Worm (Caenorhabditis elegans) whole organism, young adult: ENCODE results near the gene sbsp-1.

Source experiments
- B0019.2 ChIP-seq: fragments of 200-800 bp; sonication (Bioruptor generic); conservative IDR thresholded peaks from 2 replicates; pipeline ENCODE4 v1.3.6; 2022; ENCODE audit warnings: missing genetic modification reagents, missing genetic modification characterization, missing compliant biosample characterization
- B0336.3 ChIP-seq: fragments of 200-800 bp; sonication (Bioruptor generic); IDR thresholded peaks from 2 replicates; pipeline ENCODE4 v1.3.6; 2022; ENCODE audit warnings: missing genetic modification characterization, missing compliant biosample characterization
- F49E8.2 ChIP-seq: sonication (generic microtip); optimal IDR thresholded peaks from 3 replicates; lab custom pipeline; 2017; ENCODE audit warnings: missing genetic modification characterization, mild to moderate bottlenecking, missing compliant biosample characterization, antibody characterized with exemption, moderate library complexity; ENCODE audit not compliant: insufficient read depth
- F52B5.7 ChIP-seq: sonication (generic microtip); optimal IDR thresholded peaks from 2 replicates; lab custom pipeline; 2016; ENCODE audit warnings: mild to moderate bottlenecking, missing genetic modification characterization, missing compliant biosample characterization
- F57C9.4 ChIP-seq: sonication (generic microtip); optimal IDR thresholded peaks from 2 replicates; lab custom pipeline; 2017; ENCODE audit warnings: mild to moderate bottlenecking, missing genetic modification characterization, missing compliant biosample characterization
- K11D2.4 ChIP-seq: fragments of 200-800 bp; sonication (Bioruptor generic); IDR thresholded peaks from 2 replicates; pipeline ENCODE4 v1.3.6; 2022; ENCODE audit warnings: missing genetic modification reagents, missing genetic modification characterization, missing compliant biosample characterization
- T07F8.4 ChIP-seq: sonication (generic microtip); optimal IDR thresholded peaks from 2 replicates; lab custom pipeline; 2016; ENCODE audit warnings: mild to moderate bottlenecking, missing genetic modification characterization, moderate library complexity, missing compliant biosample characterization
- Y67H2A.10 ChIP-seq: fragments of 200-800 bp; sonication (Bioruptor generic); conservative IDR thresholded peaks from 2 replicates; pipeline ENCODE4 v1.3.6; 2022; ENCODE audit warnings: missing genetic modification reagents, missing genetic modification characterization, missing compliant biosample characterization
- Y95B8A.8 ChIP-seq: fragments of 200-800 bp; sonication (Bioruptor generic); IDR thresholded peaks from 2 replicates; pipeline ENCODE4 v1.3.6; 2022; ENCODE audit warnings: missing genetic modification reagents, missing genetic modification characterization, missing compliant biosample characterization
- aptf-2 ChIP-seq: fragments of 200-800 bp; sonication (Bioruptor generic); conservative IDR thresholded peaks from 2 replicates; pipeline ENCODE4 v1.3.6; 2022; ENCODE audit warnings: missing genetic modification reagents, missing genetic modification characterization, missing compliant biosample characterization
- athp-1 ChIP-seq: sonication (generic microtip); optimal IDR thresholded peaks from 2 replicates; lab custom pipeline; 2017; ENCODE audit warnings: mild to moderate bottlenecking, missing genetic modification characterization, missing compliant biosample characterization
- attf-3 ChIP-seq: fragments of 200-800 bp; sonication (Bioruptor generic); conservative IDR thresholded peaks from 2 replicates; pipeline ENCODE4 v1.3.6; 2022; ENCODE audit warnings: missing genetic modification reagents, missing genetic modification characterization, missing compliant biosample characterization
- attf-6 ChIP-seq: fragments of 200-800 bp; sonication (Bioruptor generic); IDR thresholded peaks from 2 replicates; pipeline ENCODE4 v1.3.6; 2022; ENCODE audit warnings: missing genetic modification reagents, missing genetic modification characterization, missing compliant biosample characterization
- cebp-1 ChIP-seq, 2 experiments: fragments of 200-800 bp in 1 of 2; sonication (Bioruptor generic) in 1 of 2; sonication (generic microtip) in 1 of 2; IDR thresholded peaks in 1 of 2; optimal IDR thresholded peaks in 1 of 2; 2 replicates each; pipeline versions ENCODE4 v1.3.6 to Lab custom; 2017 to 2022; ENCODE audit warnings: missing compliant biosample characterization in 2 of 2, missing genetic modification characterization in 2 of 2, mild to moderate bottlenecking in 1 of 2, missing genetic modification reagents in 1 of 2, moderate library complexity in 1 of 2
- cebp-2 ChIP-seq: fragments of 200-800 bp; sonication (Bioruptor generic); IDR thresholded peaks from 2 replicates; pipeline ENCODE4 v1.3.6; 2022; ENCODE audit warnings: missing genetic modification characterization, missing compliant biosample characterization
- ceh-100 ChIP-seq: fragments of 200-800 bp; sonication (Bioruptor generic); IDR thresholded peaks from 2 replicates; pipeline ENCODE4 v1.3.6; 2022; ENCODE audit warnings: missing genetic modification reagents, missing genetic modification characterization, missing compliant biosample characterization
- ceh-27 ChIP-seq: fragments of 200-800 bp; sonication (Bioruptor generic); optimal IDR thresholded peaks from 2 replicates; lab custom pipeline; 2018; ENCODE audit warnings: mild to moderate bottlenecking, missing genetic modification characterization, moderate library complexity, missing compliant biosample characterization
- ceh-91 ChIP-seq: fragments of 200-800 bp; sonication (Bioruptor generic); IDR thresholded peaks from 2 replicates; pipeline ENCODE4 v1.3.6; 2022; ENCODE audit warnings: missing genetic modification reagents, missing genetic modification characterization, missing compliant biosample characterization
- die-1 ChIP-seq: sonication (generic microtip); optimal IDR thresholded peaks from 2 replicates; lab custom pipeline; 2016; ENCODE audit warnings: missing genotype, mild to moderate bottlenecking, missing genetic modification characterization, missing compliant biosample characterization
- egl-44 ChIP-seq: fragments of 200-800 bp; sonication (Bioruptor generic); IDR thresholded peaks from 2 replicates; pipeline ENCODE4 v1.3.6; 2022; ENCODE audit warnings: missing genetic modification reagents, missing genetic modification characterization, missing compliant biosample characterization
- ekl-4 ChIP-seq: fragments of 200-800 bp; sonication (Bioruptor generic); IDR thresholded peaks from 2 replicates; pipeline ENCODE4 v1.3.6; 2022; ENCODE audit warnings: missing genetic modification reagents, missing genetic modification characterization, missing compliant biosample characterization
- ets-4 ChIP-seq: fragments of 200-800 bp; sonication (Bioruptor generic); optimal IDR thresholded peaks from 2 replicates; lab custom pipeline; 2018; ENCODE audit warnings: mild to moderate bottlenecking, missing genetic modification characterization, missing compliant biosample characterization
- fkh-3 ChIP-seq: sonication (generic microtip); optimal IDR thresholded peaks from 2 replicates; lab custom pipeline; 2016; ENCODE audit warnings: mild to moderate bottlenecking, missing genetic modification characterization, missing compliant biosample characterization
- gei-17 ChIP-seq: fragments of 200-800 bp; sonication (Bioruptor generic); optimal IDR thresholded peaks from 2 replicates; lab custom pipeline; 2018; ENCODE audit warnings: mild to moderate bottlenecking, missing genetic modification characterization, missing compliant biosample characterization
- hmg-1.2 ChIP-seq: fragments of 200-800 bp; sonication (Bioruptor generic); IDR thresholded peaks from 2 replicates; pipeline ENCODE4 v1.3.6; 2022; ENCODE audit warnings: missing genetic modification reagents, missing genetic modification characterization, missing compliant biosample characterization
- hmg-20 ChIP-seq: fragments of 200-800 bp; sonication (Bioruptor generic); IDR thresholded peaks from 2 replicates; pipeline ENCODE4 v1.3.6; 2022; ENCODE audit warnings: missing genetic modification reagents, missing genetic modification characterization, missing compliant biosample characterization
- hsf-1 ChIP-seq: fragments of 200-800 bp; sonication (Bioruptor generic); IDR thresholded peaks from 2 replicates; pipeline ENCODE4 v1.3.6; 2022; ENCODE audit warnings: missing genetic modification reagents, missing genetic modification characterization, missing compliant biosample characterization
- lag-1 ChIP-seq: fragments of 200-800 bp; sonication (Bioruptor generic); IDR thresholded peaks from 2 replicates; pipeline ENCODE4 v1.3.6; 2022; ENCODE audit warnings: missing genetic modification reagents, missing genetic modification characterization, missing compliant biosample characterization
- lin-35 ChIP-seq, 3 experiments: fragments of 150-350 bp in 2 of 3; sonication (generic microtip) in 1 of 3; optimal IDR thresholded peaks; 2 replicates each; lab custom pipeline; 2014 to 2018; ENCODE audit warnings: missing biosample characterization in 3 of 3, missing genetic modification characterization in 3 of 3, missing genetic modification reagents in 3 of 3
- lin-40 ChIP-seq: sonication (generic microtip); optimal IDR thresholded peaks from 2 replicates; lab custom pipeline; 2016; ENCODE audit warnings: missing genetic modification characterization, mild to moderate bottlenecking, missing compliant biosample characterization, missing genotype, missing genetic modification reagents
- madf-10 ChIP-seq: sonication (generic microtip); optimal IDR thresholded peaks from 2 replicates; lab custom pipeline; 2016; ENCODE audit warnings: mild to moderate bottlenecking, missing genetic modification characterization, missing compliant biosample characterization
- madf-8 ChIP-seq: fragments of 200-800 bp; sonication (Bioruptor generic); conservative IDR thresholded peaks from 2 replicates; pipeline ENCODE4 v1.3.6; 2022; ENCODE audit warnings: missing genetic modification reagents, missing genetic modification characterization, missing compliant biosample characterization
- mel-28 ChIP-seq: sonication (generic microtip); optimal IDR thresholded peaks from 2 replicates; lab custom pipeline; 2016; ENCODE audit warnings: borderline replicate concordance, mild to moderate bottlenecking, missing genetic modification characterization, missing compliant biosample characterization
- mxl-1 ChIP-seq: sonication (generic microtip); optimal IDR thresholded peaks from 2 replicates; lab custom pipeline; 2016; ENCODE audit warnings: missing genetic modification characterization, missing compliant biosample characterization
- nfya-1 ChIP-seq: sonication (generic microtip); optimal IDR thresholded peaks from 2 replicates; lab custom pipeline; 2017; ENCODE audit warnings: antibody characterized with exemption, missing compliant biosample characterization, missing genetic modification characterization, borderline replicate concordance; ENCODE audit not compliant: insufficient read depth
- nfyb-1 ChIP-seq: fragments of 200-800 bp; sonication (Bioruptor generic); IDR thresholded peaks from 2 replicates; pipeline ENCODE4 v1.3.6; 2022; ENCODE audit warnings: missing genetic modification reagents, missing genetic modification characterization, missing compliant biosample characterization
- nhr-27 ChIP-seq: fragments of 200-800 bp; sonication (Bioruptor generic); optimal IDR thresholded peaks from 2 replicates; lab custom pipeline; 2018; ENCODE audit warnings: mild to moderate bottlenecking, missing genetic modification characterization, moderate library complexity, missing compliant biosample characterization
- rcor-1 ChIP-seq: fragments of 200-800 bp; sonication (Bioruptor generic); IDR thresholded peaks from 2 replicates; pipeline ENCODE4 v1.3.6; 2022; ENCODE audit warnings: missing genetic modification reagents, missing genetic modification characterization, missing compliant biosample characterization
- rec-8 ChIP-seq, 2 experiments: sonication (generic microtip); optimal IDR thresholded peaks; 2 replicates each; lab custom pipeline; 2016; ENCODE audit warnings: mild to moderate bottlenecking in 2 of 2, missing genetic modification characterization in 2 of 2, missing genetic modification reagents in 2 of 2, missing genotype in 2 of 2, missing biosample characterization in 1 of 2, missing compliant biosample characterization in 1 of 2, moderate library complexity in 1 of 2
- sdz-38 ChIP-seq: sonication (generic microtip); optimal IDR thresholded peaks from 2 replicates; lab custom pipeline; 2016; ENCODE audit warnings: missing genotype, missing genetic modification characterization, missing compliant biosample characterization
- tbp1 ChIP-seq: fragments of 200-800 bp; sonication (Bioruptor generic); optimal IDR thresholded peaks from 2 replicates; lab custom pipeline; 2018; ENCODE audit warnings: mild to moderate bottlenecking, missing genetic modification characterization, missing compliant biosample characterization
- tlf-1 ChIP-seq: fragments of 200-800 bp; sonication (Bioruptor generic); optimal IDR thresholded peaks from 2 replicates; lab custom pipeline; 2018; ENCODE audit warnings: mild to moderate bottlenecking, missing genetic modification characterization, missing compliant biosample characterization
- unc-62 ChIP-seq: fragments of 150-350 bp; optimal IDR thresholded peaks from 2 replicates; lab custom pipeline; 2014; ENCODE audit warnings: missing biosample characterization, missing genetic modification reagents, missing genetic modification characterization
- xnd-1 ChIP-seq: sonication (generic microtip); optimal IDR thresholded peaks from 2 replicates; lab custom pipeline; 2016; ENCODE audit warnings: missing genotype, missing genetic modification reagents, missing genetic modification characterization, missing compliant biosample characterization
- ztf-22 ChIP-seq: fragments of 200-800 bp; sonication (Bioruptor generic); optimal IDR thresholded peaks from 2 replicates; lab custom pipeline; 2018; ENCODE audit warnings: mild to moderate bottlenecking, missing genetic modification characterization, moderate library complexity, missing compliant biosample characterization
- ztf-25 ChIP-seq: fragments of 200-800 bp; sonication (Bioruptor generic); IDR thresholded peaks from 2 replicates; pipeline ENCODE4 v1.3.6; 2022; ENCODE audit warnings: missing genetic modification reagents, missing genetic modification characterization, missing compliant biosample characterization
- ztf-28 ChIP-seq: fragments of 200-800 bp; sonication (Bioruptor generic); IDR thresholded peaks from 2 replicates; pipeline ENCODE4 v1.3.6; 2022; ENCODE audit warnings: missing genetic modification reagents, missing genetic modification characterization, missing compliant biosample characterization
- ztf-3 ChIP-seq: fragments of 200-800 bp; sonication (Bioruptor generic); optimal IDR thresholded peaks from 2 replicates; lab custom pipeline; 2018; ENCODE audit warnings: mild to moderate bottlenecking, missing genetic modification characterization, missing compliant biosample characterization

sbsp-1 gene

DNA sequence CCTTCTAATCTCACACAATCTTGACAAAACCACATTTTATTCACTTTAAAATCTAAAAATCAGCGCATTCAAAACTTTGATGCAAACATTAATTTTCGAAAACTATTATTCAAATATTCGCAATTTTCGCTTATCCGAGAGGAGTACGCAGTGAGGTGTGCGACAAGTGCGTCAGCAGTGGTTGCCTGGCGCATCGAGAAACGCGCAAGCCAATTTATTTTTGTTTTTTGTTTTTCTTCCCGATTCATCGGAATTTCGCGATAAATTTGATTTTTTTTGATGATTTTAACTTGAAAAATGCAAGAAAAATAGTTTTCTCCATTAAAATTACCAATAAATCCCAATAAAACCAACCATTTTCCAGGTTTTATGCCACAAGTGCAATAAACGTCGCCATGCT, 16.1 kb downstream of the sbsp-1 start, which contains the start of the genes fbxb-85 and hex-3 (continued):
- TF ChIP-seq egl-44 (GFP tag; lab: Robert Waterston, UW): peak; percentile 63; the same call in 1 of the 2 replicates
- no peak for TF ChIP-seq nhr-27 (tag; lab: Kevin White, UChicago)
- no peak for TF ChIP-seq ztf-28 (GFP tag; lab: Robert Waterston, UW)
- peak; percentile 92 for TF ChIP-seq K11D2.4 (GFP tag; lab: Robert Waterston, UW)
- TF ChIP-seq nfyb-1 (GFP tag; lab: Robert Waterston, UW): peak; percentile 96
- no peak for TF ChIP-seq ztf-25 (GFP tag; lab: Robert Waterston, UW)
- no peak for TF ChIP-seq unc-62
- TF ChIP-seq madf-8: peak; percentile 73
- peak; percentile 85 for TF ChIP-seq ceh-27
- peak; percentile 93 for TF ChIP-seq ekl-4 (GFP tag; lab: Robert Waterston, UW)
- TF ChIP-seq ets-4 (GFP tag; lab: Kevin White, UChicago): no peak
- TF ChIP-seq cebp-2: no peak
- TF ChIP-seq F49E8.2 (tag; lab: Kevin White, UChicago): peak; percentile 65
- no peak for TF ChIP-seq aptf-2 (GFP tag; lab: Robert Waterston, UW)
- no peak for TF ChIP-seq mxl-1 (tag; lab: Kevin White, UChicago)
- TF ChIP-seq B0336.3 (GFP tag; lab: Robert Waterston, UW): peak; percentile 94
- peak; percentile 41 for TF ChIP-seq die-1 (tag; lab: Kevin White, UChicago)
- TF ChIP-seq ceh-100 (GFP tag; lab: Robert Waterston, UW): peak; percentile 93
- 0 out of 2 replicates have a peak, but pooled peaks have one; percentile 35 for TF ChIP-seq lag-1 (GFP tag; lab: Robert Waterston, UW)
- peak; percentile 65 for TF ChIP-seq madf-10 (tag; lab: Kevin White, UChicago)
- peak; percentile 85 for TF ChIP-seq hmg-20
- peak; percentile 75 for TF ChIP-seq gei-17 (GFP tag; lab: Kevin White, UChicago)
- peak; percentile 19 for TF ChIP-seq ztf-22 (GFP tag; lab: Kevin White, UChicago)
- TF ChIP-seq cebp-1 (GFP tag; IDR thresholded peaks at IDR 0.05; lab: Robert Waterston, UW): no peak; the same call in 1 of the 2 replicates
- peak; percentile 88 for TF ChIP-seq cebp-1 (tag; optimal IDR thresholded peaks at IDR 0.05; lab: Kevin White, UChicago)
- no peak for TF ChIP-seq T07F8.4
- TF ChIP-seq mel-28 (tag; lab: Kevin White, UChicago): peak; percentile 64
- peak; percentile 70 for TF ChIP-seq hmg-1.2 (GFP tag; lab: Robert Waterston, UW)
- peak; percentile 22 for TF ChIP-seq F52B5.7 (tag; lab: Kevin White, UChicago)
- TF ChIP-seq xnd-1 (tag; lab: Kevin White, UChicago): peak; percentile 74
- peak; percentile 42; the same call in 1 of the 2 replicates for TF ChIP-seq B0019.2 (GFP tag; lab: Robert Waterston, UW)
- no peak for TF ChIP-seq attf-3 (GFP tag; lab: Robert Waterston, UW)
- TF ChIP-seq attf-6 (GFP tag; lab: Robert Waterston, UW): no peak
- peak; percentile 81 for TF ChIP-seq hsf-1 (GFP tag; lab: Robert Waterston, UW)
- peak; percentile 80 for TF ChIP-seq ceh-91
- TF ChIP-seq athp-1 (tag; lab: Kevin White, UChicago): peak; percentile 68
- peak; percentile 30 to 95 (median 76) for TF ChIP-seq lin-35 (GFP tag; optimal IDR thresholded peaks at IDR 0.05; lab: Kevin White, UChicago)
- peak; percentile 22 for TF ChIP-seq F57C9.4
- peak; percentile 44; the same call in 1 of the 2 replicates for TF ChIP-seq Y95B8A.8 (GFP tag; lab: Robert Waterston, UW)
- peak; percentile 96 for TF ChIP-seq lin-40 (tag; lab: Kevin White, UChicago)
- peak; percentile 29 for TF ChIP-seq ztf-3
- TF ChIP-seq nfya-1 (tag; lab: Kevin White, UChicago): no peak
- peak; percentile 93 for TF ChIP-seq rcor-1 (GFP tag; lab: Robert Waterston, UW)
- TF ChIP-seq tbp1 (GFP tag; lab: Kevin White, UChicago): peak; percentile 71
- TF ChIP-seq sdz-38 (tag; lab: Kevin White, UChicago): no peak
- TF ChIP-seq Y67H2A.10 (GFP tag; lab: Robert Waterston, UW): no peak
- peak; percentile 93 for TF ChIP-seq tlf-1
- peak in 1 of 2 experiments; percentile 45 for TF ChIP-seq rec-8 (tag; optimal IDR thresholded peaks at IDR 0.05; lab: Kevin White, UChicago)
- TF ChIP-seq fkh-3 (tag; lab: Kevin White, UChicago): no peak
